Fruit fly (Drosophila melanogaster) S2 (cell line): ENCODE measurements around the gene Gr22f.

Experiments used
- CG8478 ChIP-seq: fragments of >200 bp; optimal IDR thresholded peaks from 2 replicates; lab custom pipeline; 2018
- CTCF ChIP-seq, 2 experiments: fragments of >200 bp; optimal IDR thresholded peaks; 2 replicates each; lab custom pipeline; 2018

The Gr22f gene

dm6 chr2L:1733155-1733813 lies 23.0 kb downstream of the Gr22f start:
- TF ChIP-seq CG8478 (lab: Kevin White, UChicago) (no peak), CTCF (optimal IDR thresholded peaks at IDR 0.05; lab: Kevin White, UChicago) (no peak)

- TF ChIP-seq CTCF (optimal IDR thresholded peaks at IDR 0.05; lab: Kevin White, UChicago) (no peak), CG8478 (lab: Kevin White, UChicago) (no peak)
These were observed 24.1 kb downstream of the Gr22f start, which contains the start of the genes CG17652 and CG17646 for dm6 chr2L:1732189-1732588. Gene CG17652, minus strand, starts transcription at chr2L:1732356. Gene CG17646, plus strand, starts transcription at chr2L:1732524.

- TF ChIP-seq CG8478 (lab: Kevin White, UChicago) (no peak), CTCF (optimal IDR thresholded peaks at IDR 0.05; lab: Kevin White, UChicago) (no peak)
These were observed 25.3 kb downstream of the Gr22f start for dm6 chr2L:1730914-1731313.

- TF ChIP-seq CTCF (optimal IDR thresholded peaks at IDR 0.05; lab: Kevin White, UChicago) (no peak), CG8478 (lab: Kevin White, UChicago) (no peak)
These were observed 26.6 kb downstream of the Gr22f start, which contains the start of the genes Eno and CG31937 for dm6 chr2L:1729607-1730011. Gene Eno, minus strand, starts transcription at chr2L:1729636. Gene CG31937, plus strand, starts transcription at chr2L:1729887.

dm6 chr2L:1728620-1728944 lies 27.7 kb downstream of the Gr22f start, which contains the start of gene Rrp40:
Gene Rrp40, plus strand, starts transcription at chr2L:1728732.
- no peak for TF ChIP-seq CTCF (optimal IDR thresholded peaks at IDR 0.05; lab: Kevin White, UChicago)
- no peak for TF ChIP-seq CG8478 (lab: Kevin White, UChicago)

- TF ChIP-seq CG8478 (lab: Kevin White, UChicago): no peak
These were observed 28.2 kb downstream of the Gr22f start for dm6 chr2L:1727826-1728619.

dm6 chr2L:1727162-1727825 lies 29.0 kb downstream of the Gr22f start:
- no peak for TF ChIP-seq CTCF (optimal IDR thresholded peaks at IDR 0.05; lab: Kevin White, UChicago)
- TF ChIP-seq CG8478 (lab: Kevin White, UChicago): no peak

dm6 chr2L:1724592-1724940 lies 31.7 kb downstream of the Gr22f start:
- TF ChIP-seq CG8478 (lab: Kevin White, UChicago) (no peak), CTCF (optimal IDR thresholded peaks at IDR 0.05; lab: Kevin White, UChicago) (no peak)

dm6 chr2L:1723937-1724591 lies 32.2 kb downstream of the Gr22f start, which contains the start of gene Rim2:
Gene Rim2, minus strand, starts transcription at chr2L:1724388.
- no peak for TF ChIP-seq CG8478 (lab: Kevin White, UChicago)
- TF ChIP-seq CTCF (optimal IDR thresholded peaks at IDR 0.05; lab: Kevin White, UChicago): peak in 1 of 2 experiments; percentile 2

dm6 chr2L:1723135-1723936 lies 32.9 kb downstream of the Gr22f start:
- no peak for TF ChIP-seq CG8478 (lab: Kevin White, UChicago)
- no peak for TF ChIP-seq CTCF (optimal IDR thresholded peaks at IDR 0.05; lab: Kevin White, UChicago)

dm6 chr2L:1722260-1722659 lies 34.0 kb downstream of the Gr22f start:
- TF ChIP-seq CTCF (optimal IDR thresholded peaks at IDR 0.05; lab: Kevin White, UChicago): no peak

- TF ChIP-seq CTCF (optimal IDR thresholded peaks at IDR 0.05; lab: Kevin White, UChicago) (no peak), CG8478 (lab: Kevin White, UChicago) (no peak)
These were observed 35.3 kb downstream of the Gr22f start for dm6 chr2L:1720846-1721506.

- no peak for TF ChIP-seq CTCF (optimal IDR thresholded peaks at IDR 0.05; lab: Kevin White, UChicago)
- no peak for TF ChIP-seq CG8478 (lab: Kevin White, UChicago)
These were observed 36.3 kb downstream of the Gr22f start for dm6 chr2L:1719971-1720370.
